Fruit fly (Drosophila melanogaster): ENCODE results near the gene CG7829.

DNA sequence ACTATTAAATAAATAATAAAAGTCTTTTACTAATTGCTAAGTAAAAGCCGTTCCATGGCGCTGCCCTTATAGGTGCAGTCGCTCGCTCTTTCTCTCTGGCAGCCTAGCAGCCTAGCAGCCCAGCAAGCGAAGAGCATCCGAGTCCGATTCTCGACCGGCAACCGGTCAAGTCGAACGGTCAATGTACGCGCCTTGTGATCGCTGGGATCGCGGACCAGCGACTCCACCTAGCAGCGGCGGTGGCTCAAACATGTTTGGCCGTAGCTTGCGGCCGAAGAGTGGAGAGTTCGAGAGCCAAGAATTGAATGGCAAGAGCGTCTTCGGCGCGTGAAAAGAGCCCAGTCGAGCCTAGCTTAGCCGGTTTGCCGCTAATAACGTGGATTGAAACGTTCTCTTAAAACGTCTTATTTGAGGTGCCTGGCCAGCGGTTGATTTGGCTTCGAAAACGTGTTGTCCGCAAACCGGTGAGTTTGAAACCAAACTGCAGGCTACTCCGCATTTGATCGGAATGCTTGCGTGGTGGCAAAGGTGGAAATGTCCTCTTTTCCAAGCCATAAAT, 11.7 kb upstream of the CG7829 start:
- TF ChIP-seq cic (GFP tag; optimal IDR thresholded peaks at IDR 0.05) (no peak), CG11617 (GFP tag; optimal IDR thresholded peaks at IDR 0.05) (no peak), CG7101 (tag; optimal IDR thresholded peaks at IDR 0.05) (no peak), CG5204 (GFP tag; optimal IDR thresholded peaks at IDR 0.05) (no peak), Hr96 (GFP tag; optimal IDR thresholded peaks at IDR 0.05) (no peak), kay (GFP tag; ENCODE audit: borderline replicate concordance) (no peak)

Measured in whole organism, adult.